Worm (Caenorhabditis elegans): Measurements from ENCODE around the gene T06E6.1.

DNA sequence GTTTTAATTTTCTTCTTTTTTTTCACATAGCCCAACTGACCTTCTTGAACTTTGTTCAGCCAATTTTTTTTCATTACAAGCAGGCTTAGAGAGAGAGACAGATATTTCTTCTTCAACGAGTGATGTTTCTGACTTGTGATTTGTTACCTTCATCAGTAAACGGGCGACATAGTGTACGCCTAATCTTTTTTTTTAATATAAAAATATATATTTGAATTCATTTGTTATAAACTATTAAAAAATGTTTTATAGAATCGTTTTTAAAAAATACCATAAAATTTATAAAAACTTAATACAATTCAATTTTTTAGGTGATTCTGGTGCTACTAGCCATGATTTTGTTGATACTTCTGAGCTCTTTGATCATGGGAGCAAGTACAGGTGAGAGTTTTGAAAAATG is 23.1 kb upstream of the T06E6.1 start, which contains the start of gene T06E6.10:
- TF ChIP-seq mab-5 (tag; optimal IDR thresholded peaks at IDR 0.05) (no peak), cnd-1 (tag; optimal IDR thresholded peaks at IDR 0.05) (no peak), elt-3 (tag; optimal IDR thresholded peaks at IDR 0.05) (no peak), sptf-1 (tag; optimal IDR thresholded peaks at IDR 0.05) (no peak), lsy-2 (tag; optimal IDR thresholded peaks at IDR 0.05) (no peak), ceh-83 (GFP tag; optimal IDR thresholded peaks at IDR 0.05) (no peak), unc-62 (GFP tag; optimal IDR thresholded peaks at IDR 0.05) (no peak), mls-2 (tag; optimal IDR thresholded peaks at IDR 0.05) (no peak), nhr-28 (tag; optimal IDR thresholded peaks at IDR 0.05) (no peak), ceh-43 (GFP tag; optimal IDR thresholded peaks at IDR 0.05) (no peak), ztf-11 (tag; optimal IDR thresholded peaks at IDR 0.05) (no peak)

Measured in whole organism, mixed stage, embryonic.